Worm (Caenorhabditis elegans) whole organism, L2 larva: ENCODE results near the gene F47C12.7.

Experiments used
- C34F6.9 ChIP-seq: fragments of 150-350 bp; optimal IDR thresholded peaks from 2 replicates; lab custom pipeline; 2014; ENCODE audit warnings: missing biosample characterization, missing genetic modification characterization
- F13H6.1 ChIP-seq: sonication (generic microtip); optimal IDR thresholded peaks from 2 replicates; lab custom pipeline; 2016; ENCODE audit warnings: missing genetic modification characterization, missing compliant biosample characterization
- R02D3.7 ChIP-seq: fragments of 150-350 bp; optimal IDR thresholded peaks from 2 replicates; lab custom pipeline; 2014; ENCODE audit warnings: missing biosample characterization, missing genetic modification characterization
- Y55F3AM.14 ChIP-seq: fragments of 200-800 bp; sonication (Bioruptor generic); optimal IDR thresholded peaks from 2 replicates; lab custom pipeline; 2018; ENCODE audit warnings: mild to moderate bottlenecking, missing genetic modification characterization, missing compliant biosample characterization
- ZK546.5 ChIP-seq: sonication (generic microtip); optimal IDR thresholded peaks from 2 replicates; lab custom pipeline; 2017; ENCODE audit warnings: missing biosample characterization, missing genetic modification characterization
- alr-1 ChIP-seq: fragments of 150-350 bp; optimal IDR thresholded peaks from 2 replicates; lab custom pipeline; 2014; ENCODE audit warnings: missing biosample characterization, missing genetic modification characterization
- aly-2 ChIP-seq: fragments of 150-350 bp; optimal IDR thresholded peaks from 2 replicates; lab custom pipeline; 2014; ENCODE audit warnings: missing biosample characterization, missing genetic modification characterization
- ama-1 ChIP-seq: fragments of 150-350 bp; optimal IDR thresholded peaks from 2 replicates; lab custom pipeline; 2018; ENCODE audit warnings: inconsistent platforms
- blmp-1 ChIP-seq: sonication (generic microtip); optimal IDR thresholded peaks from 2 replicates; lab custom pipeline; 2017; ENCODE audit warnings: missing genetic modification characterization, mild to moderate bottlenecking, missing compliant biosample characterization, antibody characterized with exemption, moderate library complexity; ENCODE audit not compliant: insufficient read depth
- ceh-16 ChIP-seq: fragments of 150-350 bp; optimal IDR thresholded peaks from 2 replicates; lab custom pipeline; 2014; ENCODE audit warnings: missing biosample characterization, missing genetic modification characterization
- ceh-82 ChIP-seq: fragments of 150-350 bp; optimal IDR thresholded peaks from 2 replicates; lab custom pipeline; 2014; ENCODE audit warnings: missing biosample characterization, missing genetic modification characterization
- crh-2 ChIP-seq: sonication (generic microtip); optimal IDR thresholded peaks from 2 replicates; lab custom pipeline; 2017; ENCODE audit warnings: missing biosample characterization, missing genetic modification characterization
- dmd-4 ChIP-seq: sonication (generic microtip); optimal IDR thresholded peaks from 2 replicates; lab custom pipeline; 2017; ENCODE audit warnings: missing biosample characterization, missing genetic modification characterization
- egl-27 ChIP-seq: sonication (generic microtip); optimal IDR thresholded peaks from 3 replicates; lab custom pipeline; 2017; ENCODE audit warnings: missing biosample characterization, missing genetic modification reagents, missing genetic modification characterization
- elt-1 ChIP-seq: fragments of 150-350 bp; optimal IDR thresholded peaks from 2 replicates; lab custom pipeline; 2014; ENCODE audit warnings: missing biosample characterization, missing genetic modification characterization
- elt-3 ChIP-seq: sonication (generic microtip); optimal IDR thresholded peaks from 2 replicates; lab custom pipeline; 2017; ENCODE audit warnings: missing biosample characterization, missing genetic modification characterization
- fos-1 ChIP-seq: fragments of 150-350 bp; optimal IDR thresholded peaks from 2 replicates; lab custom pipeline; 2014; ENCODE audit warnings: missing biosample characterization, missing genetic modification characterization
- gmeb-1 ChIP-seq: fragments of 150-350 bp; optimal IDR thresholded peaks from 2 replicates; lab custom pipeline; 2014; ENCODE audit warnings: missing biosample characterization, missing genetic modification characterization
- lin-11 ChIP-seq: fragments of 150-350 bp; sonication (generic microtip); optimal IDR thresholded peaks from 2 replicates; lab custom pipeline; 2014; ENCODE audit warnings: missing biosample characterization, missing genetic modification characterization, inconsistent platforms, mixed read lengths
- lin-13 ChIP-seq: fragments of 150-350 bp; optimal IDR thresholded peaks from 2 replicates; lab custom pipeline; 2014; ENCODE audit warnings: missing biosample characterization, missing genetic modification reagents, missing genetic modification characterization
- lin-39 ChIP-seq: fragments of 150-350 bp; optimal IDR thresholded peaks from 2 replicates; lab custom pipeline; 2014; ENCODE audit warnings: missing biosample characterization, missing genetic modification reagents, missing genetic modification characterization
- lsy-2 ChIP-seq, 2 experiments: fragments of 150-350 bp in 1 of 2; sonication (generic microtip) in 1 of 2; optimal IDR thresholded peaks; 2 replicates each; lab custom pipeline; 2014 to 2017; ENCODE audit warnings: missing biosample characterization in 2 of 2, missing genetic modification characterization in 2 of 2
- mab-5 ChIP-seq: fragments of 150-350 bp; optimal IDR thresholded peaks from 2 replicates; lab custom pipeline; 2014; ENCODE audit warnings: missing biosample characterization, missing genetic modification characterization
- mbf-1 ChIP-seq: sonication (generic microtip); optimal IDR thresholded peaks from 2 replicates; lab custom pipeline; 2017; ENCODE audit warnings: missing biosample characterization, missing genetic modification characterization
- mdl-1 ChIP-seq, 2 experiments: fragments of 150-350 bp in 1 of 2; sonication (generic microtip) in 1 of 2; optimal IDR thresholded peaks; 2 replicates each; lab custom pipeline; 2017; ENCODE audit warnings: missing biosample characterization in 2 of 2, missing genetic modification characterization in 2 of 2
- nhr-10 ChIP-seq: sonication (generic microtip); optimal IDR thresholded peaks from 2 replicates; lab custom pipeline; 2017; ENCODE audit warnings: missing biosample characterization, missing genetic modification characterization
- nhr-11 ChIP-seq: fragments of 150-350 bp; optimal IDR thresholded peaks from 2 replicates; lab custom pipeline; 2014; ENCODE audit warnings: missing biosample characterization, missing genetic modification characterization
- nhr-12 ChIP-seq: fragments of 150-350 bp; optimal IDR thresholded peaks from 2 replicates; lab custom pipeline; 2014; ENCODE audit warnings: missing biosample characterization, missing genetic modification characterization
- nhr-129 ChIP-seq: fragments of 150-350 bp; optimal IDR thresholded peaks from 2 replicates; lab custom pipeline; 2014; ENCODE audit warnings: missing biosample characterization, missing genetic modification characterization
- nhr-21 ChIP-seq: fragments of 150-350 bp; optimal IDR thresholded peaks from 2 replicates; lab custom pipeline; 2014; ENCODE audit warnings: missing biosample characterization, missing genetic modification characterization
- nhr-23 ChIP-seq: fragments of 150-350 bp; optimal IDR thresholded peaks from 2 replicates; lab custom pipeline; 2014; ENCODE audit warnings: missing biosample characterization, missing genetic modification reagents, missing genetic modification characterization
- nhr-237 ChIP-seq: fragments of 150-350 bp; optimal IDR thresholded peaks from 2 replicates; lab custom pipeline; 2014; ENCODE audit warnings: missing biosample characterization, missing genetic modification characterization
- nhr-25 ChIP-seq: fragments of 150-350 bp; sonication (generic microtip); optimal IDR thresholded peaks from 3 replicates; lab custom pipeline; 2014; ENCODE audit warnings: missing biosample characterization, missing genetic modification characterization
- nhr-6 ChIP-seq: fragments of 150-350 bp; optimal IDR thresholded peaks from 2 replicates; lab custom pipeline; 2014; ENCODE audit warnings: missing biosample characterization, missing genetic modification characterization
- nhr-77 ChIP-seq: fragments of 150-350 bp; optimal IDR thresholded peaks from 2 replicates; lab custom pipeline; 2014; ENCODE audit warnings: missing biosample characterization, missing genetic modification characterization
- peb-1 ChIP-seq: fragments of 150-350 bp; optimal IDR thresholded peaks from 2 replicates; lab custom pipeline; 2014; ENCODE audit warnings: missing biosample characterization, missing genetic modification characterization
- sem-4 ChIP-seq: fragments of 150-350 bp; optimal IDR thresholded peaks from 2 replicates; lab custom pipeline; 2014; ENCODE audit warnings: missing biosample characterization, missing genetic modification reagents, missing genetic modification characterization
- skn-1 ChIP-seq: sonication (generic microtip); optimal IDR thresholded peaks from 2 replicates; lab custom pipeline; 2017; ENCODE audit warnings: missing biosample characterization, missing genetic modification characterization
- sma-3 ChIP-seq: sonication (generic microtip); optimal IDR thresholded peaks from 2 replicates; lab custom pipeline; 2016; ENCODE audit warnings: missing genetic modification reagents, missing genetic modification characterization, missing compliant biosample characterization
- sma-9 ChIP-seq, 2 experiments: fragments of 150-350 bp in 1 of 2; sonication (generic microtip) in 1 of 2; optimal IDR thresholded peaks; 2 replicates each; lab custom pipeline; 2014 to 2016; ENCODE audit warnings: missing genetic modification characterization in 2 of 2, mild to moderate bottlenecking in 1 of 2, missing biosample characterization in 1 of 2, missing compliant biosample characterization in 1 of 2, missing genetic modification reagents in 1 of 2, moderate library complexity in 1 of 2
- snpc-4 ChIP-seq: fragments of 150-350 bp; optimal IDR thresholded peaks from 2 replicates; lab custom pipeline; 2014; ENCODE audit warnings: missing biosample characterization, missing genetic modification characterization
- unc-39 ChIP-seq: fragments of 150-350 bp; optimal IDR thresholded peaks from 2 replicates; lab custom pipeline; 2014; ENCODE audit warnings: missing biosample characterization, missing genetic modification characterization
- unc-55 ChIP-seq: fragments of 150-350 bp; sonication (generic microtip); optimal IDR thresholded peaks from 3 replicates; lab custom pipeline; 2014; ENCODE audit warnings: missing biosample characterization, missing genetic modification reagents, missing genetic modification characterization
- unc-62 ChIP-seq: fragments of 150-350 bp; optimal IDR thresholded peaks from 2 replicates; lab custom pipeline; 2014; ENCODE audit warnings: missing biosample characterization, missing genetic modification reagents, missing genetic modification characterization
- zag-1 ChIP-seq: fragments of 150-350 bp; optimal IDR thresholded peaks from 2 replicates; lab custom pipeline; 2014; ENCODE audit warnings: missing biosample characterization, missing genetic modification characterization
- ztf-1 ChIP-seq: fragments of 200-800 bp; sonication (Bioruptor generic); conservative IDR thresholded peaks from 2 replicates; pipeline ENCODE4 v1.3.6; 2022; ENCODE audit warnings: missing genetic modification characterization, missing compliant biosample characterization
- ztf-11 ChIP-seq: sonication (generic microtip); optimal IDR thresholded peaks from 2 replicates; lab custom pipeline; 2017; ENCODE audit warnings: missing biosample characterization, missing genetic modification characterization
- ztf-4 ChIP-seq: fragments of 150-350 bp; optimal IDR thresholded peaks from 2 replicates; lab custom pipeline; 2014; ENCODE audit warnings: missing biosample characterization, missing genetic modification characterization

The F47C12.7 gene

ce11 chrIV:4025923-4026322 is 30.6 kb upstream of the F47C12.7 start (continued):
- TF ChIP-seq nhr-10 (tag; lab: Kevin White, UChicago) = no peak
- peak; percentile 94 to 95 for TF ChIP-seq mdl-1 (tag; optimal IDR thresholded peaks at IDR 0.05; lab: Kevin White, UChicago)

DNA sequence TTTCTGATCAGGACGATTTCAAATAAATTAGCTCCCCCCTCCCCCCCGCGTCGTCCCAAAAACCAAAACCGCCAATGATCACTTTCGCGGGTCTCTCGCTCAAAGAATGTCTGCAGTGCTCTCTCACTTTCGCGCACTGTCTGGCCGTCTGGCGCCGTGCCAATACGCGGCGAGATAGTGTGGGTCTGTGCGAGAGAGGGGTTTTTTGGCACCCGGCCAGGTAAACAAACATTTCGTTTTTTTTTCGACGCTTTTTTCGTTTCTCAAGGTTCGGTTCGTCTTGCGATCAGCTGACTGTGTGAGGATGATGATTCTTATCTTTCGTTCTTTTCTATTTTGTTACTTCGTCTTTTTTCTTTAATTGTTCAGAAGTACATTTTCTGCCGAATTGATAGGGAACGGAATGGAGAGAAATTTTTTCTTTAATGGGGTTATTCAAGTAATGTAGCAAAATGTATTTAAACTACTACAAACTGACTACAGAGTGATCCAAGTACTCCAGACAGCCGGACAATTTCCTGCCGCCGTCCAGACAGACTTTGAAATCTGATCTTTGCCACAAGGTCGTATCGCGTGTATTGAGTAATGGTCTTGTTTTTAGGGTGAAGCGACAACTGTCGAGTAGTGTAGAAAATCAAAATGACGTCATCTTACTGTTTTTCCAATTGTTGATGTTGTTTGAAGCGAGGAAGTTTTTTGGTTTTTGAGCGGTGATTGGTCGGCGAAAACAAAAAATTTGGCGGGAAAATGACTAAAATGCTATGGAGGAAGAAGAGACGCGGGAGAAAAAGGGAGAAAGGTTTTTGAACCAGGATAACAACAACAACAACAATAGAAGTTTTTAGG is 29.1 kb upstream of the F47C12.7 start:
- TF ChIP-seq Y55F3AM.14 (GFP tag; lab: Kevin White, UChicago) = peak; percentile 76
- TF ChIP-seq gmeb-1 = peak; percentile 68
- peak; percentile 32 for TF ChIP-seq blmp-1 (tag; lab: Kevin White, UChicago)
- TF ChIP-seq crh-2 = peak; percentile 73
- no peak for TF ChIP-seq ZK546.5 (tag; lab: Kevin White, UChicago)
- no peak for TF ChIP-seq nhr-6 (tag; lab: Kevin White, UChicago)
- no peak for TF ChIP-seq nhr-23
- TF ChIP-seq unc-55 (GFP tag; lab: Kevin White, UChicago) = peak; percentile 43
- no peak for TF ChIP-seq ztf-1 (GFP tag; lab: Robert Waterston, UW)
- no peak for TF ChIP-seq ztf-11 (tag; lab: Kevin White, UChicago)
- TF ChIP-seq mdl-1 (tag; optimal IDR thresholded peaks at IDR 0.05; lab: Kevin White, UChicago) = peak; percentile 3 to 41
- TF ChIP-seq sma-9 (GFP tag; optimal IDR thresholded peaks at IDR 0.05; lab: Kevin White, UChicago) = peak; percentile 94
- no peak for TF ChIP-seq sma-9 (tag; optimal IDR thresholded peaks at IDR 0.05; lab: Kevin White, UChicago)
- no peak for TF ChIP-seq zag-1 (tag; lab: Kevin White, UChicago)
- peak; percentile 41 for TF ChIP-seq C34F6.9
- TF ChIP-seq nhr-10 (tag; lab: Kevin White, UChicago) = peak; percentile 27
- TF ChIP-seq nhr-129 (tag; lab: Kevin White, UChicago) = peak; percentile 51
- no peak for TF ChIP-seq lin-39 (tag; lab: Kevin White, UChicago)
- peak; percentile 51 for TF ChIP-seq egl-27
- peak; percentile 27 for TF ChIP-seq lin-13 (GFP tag; lab: Kevin White, UChicago)
- no peak for TF ChIP-seq dmd-4 (tag; lab: Kevin White, UChicago)
- TF ChIP-seq skn-1 (tag; lab: Kevin White, UChicago) = no peak
- TF ChIP-seq snpc-4 (tag; lab: Kevin White, UChicago) = no peak
- TF ChIP-seq ceh-82 (tag; lab: Kevin White, UChicago) = no peak
- no peak for TF ChIP-seq R02D3.7 (tag; lab: Kevin White, UChicago)
- TF ChIP-seq ztf-4 (tag; lab: Kevin White, UChicago) = no peak
- TF ChIP-seq unc-39 (tag; lab: Kevin White, UChicago) = no peak
- TF ChIP-seq nhr-25 (tag; lab: Kevin White, UChicago) = peak; percentile 86
- no peak for TF ChIP-seq unc-62 (GFP tag; lab: Kevin White, UChicago)
- no peak for TF ChIP-seq ceh-16 (tag; lab: Kevin White, UChicago)
- no peak for TF ChIP-seq elt-3 (tag; lab: Kevin White, UChicago)
- TF ChIP-seq elt-1 (tag; lab: Kevin White, UChicago) = no peak
- TF ChIP-seq mbf-1 (tag; lab: Kevin White, UChicago) = no peak
- no peak for TF ChIP-seq lin-11 (tag; lab: Kevin White, UChicago)
- peak; percentile 16 to 56 for TF ChIP-seq lsy-2 (tag; optimal IDR thresholded peaks at IDR 0.05; lab: Kevin White, UChicago)
- peak; percentile 6 for TF ChIP-seq mab-5 (tag; lab: Kevin White, UChicago)
- TF ChIP-seq ama-1 (lab: Kevin White, UChicago) = no peak
- no peak for TF ChIP-seq peb-1 (tag; lab: Kevin White, UChicago)
- peak; percentile 56 for TF ChIP-seq sma-3
- no peak for TF ChIP-seq nhr-237
- no peak for TF ChIP-seq nhr-77
- no peak for TF ChIP-seq fos-1 (tag; lab: Kevin White, UChicago)
- TF ChIP-seq aly-2 (tag; lab: Kevin White, UChicago) = no peak
- TF ChIP-seq nhr-11 (tag; lab: Kevin White, UChicago) = no peak
- TF ChIP-seq nhr-12 (tag; lab: Kevin White, UChicago) = no peak
- TF ChIP-seq F13H6.1 (tag; lab: Kevin White, UChicago) = peak; percentile 92
- peak; percentile 19 for TF ChIP-seq nhr-21 (tag; lab: Kevin White, UChicago)
- peak; percentile 66 for TF ChIP-seq sem-4
- no peak for TF ChIP-seq alr-1 (tag; lab: Kevin White, UChicago)
